Fruit fly (Drosophila melanogaster): Measurements from ENCODE around the gene CG1113.

CG1113 gene

dm6 chr3R:5251243-5251865 lies 1.6 kb upstream of the CG1113 start, which contains the start of gene CtsF (continued):
- TF ChIP-seq stc (GFP tag; IDR thresholded peaks at IDR 0.05) (peak; percentile 29; the same call in 1 of the 2 replicates), CG6765 (GFP tag; optimal IDR thresholded peaks at IDR 0.05) (peak; percentile 7)

dm6 chr3R:5256462-5257146 lies 3.7 kb downstream of the CG1113 start, which contains the start of the genes Enoph and Hph:
TSS of gene Enoph (minus strand) at chr3R:5256681.
TSS of gene Hph (plus strand) at chr3R:5257037.
- peak; percentile 69 for TF ChIP-seq Sin3A (optimal IDR thresholded peaks at IDR 0.05)
- TF ChIP-seq CG12104 (GFP tag; optimal IDR thresholded peaks at IDR 0.05) = peak; percentile 57
- TF ChIP-seq az2 (GFP tag; optimal IDR thresholded peaks at IDR 0.05) = peak; percentile 65
- no peak for TF ChIP-seq CG6175 (GFP tag; IDR thresholded peaks at IDR 0.05)
- peak; percentile 63; the same call in 1 of the 3 replicates for TF ChIP-seq CG11456 (GFP tag; IDR thresholded peaks at IDR 0.05)
- TF ChIP-seq CG12744 (GFP tag; optimal IDR thresholded peaks at IDR 0.05) = no peak
- TF ChIP-seq Abd-B (GFP tag; optimal IDR thresholded peaks at IDR 0.05) = peak; percentile 79
- peak; percentile 96 for TF ChIP-seq Myb (GFP tag; optimal IDR thresholded peaks at IDR 0.05)
- TF ChIP-seq ab (GFP tag; optimal IDR thresholded peaks at IDR 0.05) = no peak
- TF ChIP-seq cato (GFP tag; optimal IDR thresholded peaks at IDR 0.05; ENCODE audit: borderline replicate concordance) = no peak
- TF ChIP-seq gcm2 (GFP tag; optimal IDR thresholded peaks at IDR 0.05) = peak; percentile 40
- TF ChIP-seq CG10565 (GFP tag; optimal IDR thresholded peaks at IDR 0.05) = no peak
- TF ChIP-seq scrt (GFP tag; optimal IDR thresholded peaks at IDR 0.05) = peak; percentile 64
- TF ChIP-seq ara (GFP tag; IDR thresholded peaks at IDR 0.05) = no peak
- peak; percentile 68 for TF ChIP-seq zfh2 (GFP tag; optimal IDR thresholded peaks at IDR 0.05)
- TF ChIP-seq bowl (GFP tag; IDR thresholded peaks at IDR 0.05) = no peak
- TF ChIP-seq Asciz (GFP tag; optimal IDR thresholded peaks at IDR 0.05) = no peak
- TF ChIP-seq lab (GFP tag; optimal IDR thresholded peaks at IDR 0.05) = peak; percentile 62
- TF ChIP-seq Six4 (GFP tag; optimal IDR thresholded peaks at IDR 0.05) = peak; percentile 46
- peak; percentile 65 for TF ChIP-seq sug (tag; optimal IDR thresholded peaks at IDR 0.05)
- peak; percentile 57 for TF ChIP-seq al (GFP tag; IDR thresholded peaks at IDR 0.05)
- peak; percentile 49 for TF ChIP-seq HmgZ (tag; optimal IDR thresholded peaks at IDR 0.05)
- TF ChIP-seq CG8765 (GFP tag; IDR thresholded peaks at IDR 0.05) = peak; percentile 39; the same call in 1 of the 2 replicates
- TF ChIP-seq sob (GFP tag; IDR thresholded peaks at IDR 0.05) = 0 out of 2 replicates have a peak, but pooled peaks have one; percentile 42
- peak; percentile 22 for TF ChIP-seq CG16815 (GFP tag; optimal IDR thresholded peaks at IDR 0.05)
- TF ChIP-seq CG18011 (GFP tag; optimal IDR thresholded peaks at IDR 0.05) = no peak
- TF ChIP-seq CG2199 (GFP tag; IDR thresholded peaks at IDR 0.05) = no peak
- TF ChIP-seq nerfin-2 (GFP tag; IDR thresholded peaks at IDR 0.05; ENCODE audit: partially characterized antibody) = peak; percentile 68
- no peak for TF ChIP-seq sc (optimal IDR thresholded peaks at IDR 0.05)
- TF ChIP-seq sc (GFP tag; optimal IDR thresholded peaks at IDR 0.05) = peak; percentile 14
- TF ChIP-seq vfl (GFP tag; optimal IDR thresholded peaks at IDR 0.05) = peak; percentile 13
- no peak for TF ChIP-seq CG4854 (GFP tag; optimal IDR thresholded peaks at IDR 0.05)
- peak; percentile 88 for TF ChIP-seq Dref (GFP tag; IDR thresholded peaks at IDR 0.05)
- no peak for TF ChIP-seq Rx (GFP tag; IDR thresholded peaks at IDR 0.05)
- TF ChIP-seq gt (GFP tag; IDR thresholded peaks at IDR 0.05) = no peak
- TF ChIP-seq Usf (GFP tag; optimal IDR thresholded peaks at IDR 0.05) = peak; percentile 11
- TF ChIP-seq Xrp1 (GFP tag; IDR thresholded peaks at IDR 0.05) = peak; percentile 46; the same call in 1 of the 2 replicates
- TF ChIP-seq dan (GFP tag; IDR thresholded peaks at IDR 0.05) = no peak
- no peak for TF ChIP-seq CG10321 (GFP tag; IDR thresholded peaks at IDR 0.05)
- TF ChIP-seq CG3995 (GFP tag; optimal IDR thresholded peaks at IDR 0.05) = peak; percentile 35
- TF ChIP-seq Oli (tag; optimal IDR thresholded peaks at IDR 0.05) = peak; percentile 27
- TF ChIP-seq sima (GFP tag; optimal IDR thresholded peaks at IDR 0.05) = no peak
- TF ChIP-seq CG32772 (GFP tag; IDR thresholded peaks at IDR 0.05) = peak; percentile 27; the same call in 1 of the 2 replicates
- no peak for TF ChIP-seq Kr (GFP tag; optimal IDR thresholded peaks at IDR 0.05)
- peak; percentile 41 for TF ChIP-seq Ssrp (tag; optimal IDR thresholded peaks at IDR 0.05)
- peak; percentile 66 for TF ChIP-seq ato (GFP tag; IDR thresholded peaks at IDR 0.05; ENCODE audit: partially characterized antibody)

All from whole organism, embryonic.